Fruit fly (Drosophila melanogaster) whole organism, adult: ENCODE results near the gene CG5934.
A peak's percentile ranks its signal among the peaks of the same experiment; 100 is the strongest.

ENCODE experiments used
- CG11617 ChIP-seq: fragments of 200-800 bp; sonication (Bioruptor generic); optimal IDR thresholded peaks from 2 replicates; lab custom pipeline; 2017; ENCODE audit warnings: mild to moderate bottlenecking, missing biosample characterization, missing genetic modification reagents, missing genetic modification characterization
- CG12768 ChIP-seq: fragments of 200-800 bp; sonication (Bioruptor generic); optimal IDR thresholded peaks from 2 replicates; lab custom pipeline; 2017; ENCODE audit warnings: missing biosample characterization, missing genetic modification characterization, mild to moderate bottlenecking, moderate library complexity, missing genetic modification reagents
- CG14711 ChIP-seq: fragments of 200-800 bp; sonication (Bioruptor generic); optimal IDR thresholded peaks from 2 replicates; lab custom pipeline; 2018; ENCODE audit warnings: missing biosample characterization, mild to moderate bottlenecking, missing genetic modification characterization, moderate library complexity
- CG1620 ChIP-seq: fragments of 200-800 bp; sonication (Bioruptor generic); optimal IDR thresholded peaks from 2 replicates; lab custom pipeline; 2016; ENCODE audit warnings: missing biosample characterization, missing genetic modification characterization
- CG33017 ChIP-seq: fragments of 200-800 bp; sonication (Bioruptor generic); optimal IDR thresholded peaks from 2 replicates; lab custom pipeline; 2018; ENCODE audit warnings: missing biosample characterization, mild to moderate bottlenecking, missing genetic modification characterization, moderate library complexity
- CG5204 ChIP-seq: fragments of 200-800 bp; sonication (Bioruptor generic); optimal IDR thresholded peaks from 2 replicates; lab custom pipeline; 2016; ENCODE audit warnings: missing biosample characterization, missing genetic modification characterization
- CG7045 ChIP-seq: fragments of 200-800 bp; sonication (Bioruptor generic); optimal IDR thresholded peaks from 2 replicates; lab custom pipeline; 2017; ENCODE audit warnings: missing biosample characterization, mild to moderate bottlenecking, missing genetic modification characterization
- CG7101 ChIP-seq: fragments of 200-800 bp; sonication (Bioruptor generic); optimal IDR thresholded peaks from 2 replicates; lab custom pipeline; 2018; ENCODE audit warnings: missing biosample characterization, mild to moderate bottlenecking, missing genetic modification characterization, moderate library complexity
- Clk ChIP-seq: fragments of 200-800 bp; sonication (Bioruptor generic); optimal IDR thresholded peaks from 2 replicates; lab custom pipeline; 2017; ENCODE audit warnings: missing biosample characterization, missing genetic modification characterization
- Crg-1 ChIP-seq: fragments of 200-800 bp; sonication (Bioruptor generic); optimal IDR thresholded peaks from 2 replicates; lab custom pipeline; 2016; ENCODE audit warnings: missing biosample characterization, missing genetic modification characterization
- Hr96 ChIP-seq: fragments of 200-800 bp; sonication (Bioruptor generic); optimal IDR thresholded peaks from 2 replicates; lab custom pipeline; 2016; ENCODE audit warnings: missing biosample characterization, missing genetic modification characterization
- Mnt ChIP-seq: fragments of 200-800 bp; sonication (Bioruptor generic); optimal IDR thresholded peaks from 2 replicates; lab custom pipeline; 2016; ENCODE audit warnings: missing biosample characterization, mild to moderate bottlenecking, missing genetic modification characterization
- bab1 ChIP-seq: fragments of 200-800 bp; sonication (Bioruptor generic); optimal IDR thresholded peaks from 3 replicates; lab custom pipeline; 2019; ENCODE audit warnings: missing biosample characterization, mild to moderate bottlenecking, missing genetic modification characterization, moderate library complexity
- cic ChIP-seq: fragments of 200-800 bp; sonication (Bioruptor generic); optimal IDR thresholded peaks from 2 replicates; lab custom pipeline; 2017; ENCODE audit warnings: missing biosample characterization, mild to moderate bottlenecking, missing genetic modification characterization, moderate library complexity
- cnc ChIP-seq, 2 experiments: fragments of >200 bp; optimal IDR thresholded peaks; 2 replicates each; lab custom pipeline; 2017
- kay ChIP-seq: fragments of 200-800 bp; sonication (Bioruptor generic); peaks from one replicate; lab custom pipeline; 2016; ENCODE audit warnings: missing biosample characterization, missing genetic modification characterization, borderline replicate concordance
- ovo ChIP-seq: fragments of 200-800 bp; sonication (Bioruptor generic); optimal IDR thresholded peaks from 2 replicates; lab custom pipeline; 2016; ENCODE audit warnings: missing biosample characterization, missing genetic modification characterization
- pad ChIP-seq: fragments of 200-800 bp; sonication (Bioruptor generic); optimal IDR thresholded peaks from 3 replicates; lab custom pipeline; 2017; ENCODE audit warnings: missing biosample characterization, missing genetic modification characterization, mild to moderate bottlenecking, moderate library complexity, missing genetic modification reagents
- tj ChIP-seq: fragments of 200-800 bp; sonication (Bioruptor generic); optimal IDR thresholded peaks from 3 replicates; lab custom pipeline; 2017; ENCODE audit warnings: missing biosample characterization, mild to moderate bottlenecking, missing genetic modification characterization, moderate library complexity
- toe ChIP-seq: fragments of 200-800 bp; sonication (Bioruptor generic); optimal IDR thresholded peaks from 2 replicates; lab custom pipeline; 2016; ENCODE audit warnings: missing biosample characterization, missing genetic modification characterization

Gene CG5934

DNA sequence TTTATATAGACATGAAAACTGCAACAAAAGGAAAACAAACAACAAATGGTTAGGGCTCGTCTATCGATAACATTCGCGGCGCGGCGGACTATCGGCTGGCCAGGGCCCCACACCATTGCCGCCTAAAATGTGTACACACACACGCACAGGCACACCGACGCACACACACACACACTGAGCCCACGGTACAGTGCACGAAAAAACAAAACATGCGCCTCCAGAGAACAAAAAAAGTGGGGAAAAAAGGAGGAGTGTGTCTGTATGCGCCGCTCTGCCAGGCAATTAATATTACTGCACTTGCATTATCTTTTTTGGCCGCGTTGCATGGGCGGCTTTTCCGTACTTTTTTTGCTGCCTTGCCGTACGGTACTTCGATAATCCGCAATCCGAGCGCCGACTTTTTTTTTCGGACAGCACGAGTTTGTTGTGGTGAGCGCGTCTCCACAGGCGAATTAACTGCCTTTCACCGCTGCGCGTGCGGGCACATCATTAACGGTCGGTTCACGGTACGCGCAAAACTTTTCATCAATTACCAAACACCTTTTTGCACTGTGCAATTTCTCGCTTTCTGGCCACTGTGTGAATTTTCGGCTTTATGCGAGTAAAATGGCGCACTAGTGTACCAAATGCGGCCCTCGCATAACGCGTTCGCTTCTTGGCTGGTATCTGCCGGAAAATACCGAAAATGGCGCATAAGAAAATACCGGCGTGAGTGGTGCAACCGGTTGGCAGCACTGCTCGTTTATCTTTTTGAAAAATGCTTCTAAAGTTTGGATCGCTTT, 9.9 kb upstream of the CG5934 start, which contains the start of gene woc:
TSS of gene woc (minus strand) at position 622 of the 782 bp plus-strand sequence.
- peak; percentile 63 for TF ChIP-seq tj (GFP tag; lab: Kevin White, UChicago)
- peak; percentile 74 for TF ChIP-seq ovo
- peak; percentile 68 for TF ChIP-seq Mnt (GFP tag; lab: Kevin White, UChicago)
- TF ChIP-seq bab1: peak; percentile 29
- peak; percentile 79 for TF ChIP-seq CG11617 (GFP tag; lab: Kevin White, UChicago)
- no peak for TF ChIP-seq cnc (optimal IDR thresholded peaks at IDR 0.05; lab: Kevin White, UChicago)
- TF ChIP-seq CG5204: no peak
- TF ChIP-seq kay (GFP tag; lab: Kevin White, UChicago): no peak
- no peak for TF ChIP-seq toe (GFP tag; lab: Kevin White, UChicago)
- peak; percentile 66 for TF ChIP-seq CG12768
- TF ChIP-seq pad (GFP tag; lab: Kevin White, UChicago): peak; percentile 58
- peak; percentile 2 for TF ChIP-seq CG14711 (tag; lab: Kevin White, UChicago)
- peak; percentile 39 for TF ChIP-seq cic
- no peak for TF ChIP-seq Clk (GFP tag; lab: Kevin White, UChicago)
- peak; percentile 55 for TF ChIP-seq CG7045
- no peak for TF ChIP-seq CG1620
- TF ChIP-seq Crg-1 (GFP tag; lab: Kevin White, UChicago): no peak
- TF ChIP-seq CG7101 (tag; lab: Kevin White, UChicago): peak; percentile 39
- peak; percentile 56 for TF ChIP-seq CG33017 (tag; lab: Kevin White, UChicago)
- TF ChIP-seq Hr96: peak; percentile 79

DNA sequence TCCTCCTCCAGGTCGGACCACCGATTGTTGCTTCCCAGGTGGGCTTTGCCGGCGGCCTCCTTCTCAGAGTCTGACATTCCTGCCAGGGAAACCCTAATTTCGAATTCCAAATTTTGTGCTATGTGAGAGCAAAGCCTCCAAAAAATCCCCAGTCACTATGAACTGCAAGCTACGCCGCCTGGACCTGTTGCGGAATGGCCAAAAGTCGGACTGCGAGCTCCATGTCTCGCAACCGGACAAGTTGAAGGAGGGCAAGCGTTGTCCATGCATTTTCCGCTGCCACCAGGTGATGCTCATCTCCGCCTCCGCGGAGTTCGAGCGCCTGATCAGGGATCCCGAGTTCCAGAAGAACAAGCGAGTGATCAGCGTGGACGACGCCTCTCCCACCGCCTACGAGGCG, 8.2 kb upstream of the CG5934 start, which contains the start of the genes CG14262 and CG14260:
TSS of gene CG14262 (minus strand) at position 101 of the 400 bp plus-strand sequence.
TSS of gene CG14260 (plus strand) at position 128 of the 400 bp plus-strand sequence.
- TF ChIP-seq kay (GFP tag; lab: Kevin White, UChicago) (no peak), cic (no peak), ovo (no peak), cnc (optimal IDR thresholded peaks at IDR 0.05; lab: Kevin White, UChicago) (no peak), Mnt (GFP tag; lab: Kevin White, UChicago) (no peak), CG1620 (no peak), bab1 (no peak), CG11617 (GFP tag; lab: Kevin White, UChicago) (no peak), CG33017 (tag; lab: Kevin White, UChicago) (no peak), CG7045 (no peak)

DNA sequence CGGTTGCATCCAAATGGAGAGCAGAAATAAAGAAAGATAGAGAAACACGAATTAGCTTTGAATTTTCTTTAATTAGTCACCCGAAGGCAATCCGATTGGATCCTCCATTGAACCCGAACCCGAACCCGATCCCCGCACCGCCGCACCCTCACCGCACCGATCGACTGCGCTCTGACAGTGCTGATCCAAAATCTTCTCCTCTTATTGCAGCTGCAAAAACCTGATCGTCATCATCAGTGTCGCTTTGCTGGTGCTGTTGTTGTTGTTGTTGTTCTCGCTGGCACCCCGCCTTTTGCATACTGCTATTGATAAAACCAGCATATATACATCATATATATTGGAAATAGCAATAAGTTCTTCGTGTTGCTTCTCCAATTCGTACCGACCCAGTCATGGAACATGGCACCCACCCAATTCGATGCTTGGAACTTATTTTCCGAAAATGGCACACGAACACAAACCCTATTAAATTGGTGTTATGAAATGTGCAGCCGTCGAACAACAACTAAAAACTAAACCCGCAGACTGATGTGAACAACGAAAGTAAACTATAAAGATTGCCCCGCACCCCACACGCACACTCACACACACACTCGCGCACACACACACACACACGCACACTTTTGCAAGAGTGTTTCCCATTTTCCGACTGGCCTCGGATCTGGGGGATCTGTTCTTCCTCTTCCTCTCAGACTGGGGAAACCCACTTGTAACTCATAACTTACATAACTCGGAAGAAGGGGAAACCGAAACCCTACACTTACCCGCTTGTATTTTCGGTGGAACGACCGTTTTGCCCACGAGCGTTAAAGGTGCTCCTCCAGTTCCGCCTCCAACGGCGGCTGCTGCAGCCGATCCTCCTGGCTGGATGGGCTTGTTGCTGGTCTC, 2.9 kb upstream of the CG5934 start:
- TF ChIP-seq pad (GFP tag; lab: Kevin White, UChicago) (peak; percentile 7), CG5204 (no peak), Clk (GFP tag; lab: Kevin White, UChicago) (no peak), cnc (optimal IDR thresholded peaks at IDR 0.05; lab: Kevin White, UChicago) (peak in 1 of 2 experiments; percentile 36), bab1 (no peak), CG14711 (tag; lab: Kevin White, UChicago) (no peak), cic (peak; percentile 13), Mnt (GFP tag; lab: Kevin White, UChicago) (no peak), CG7045 (no peak), Crg-1 (GFP tag; lab: Kevin White, UChicago) (no peak), toe (GFP tag; lab: Kevin White, UChicago) (no peak), CG1620 (no peak), CG12768 (no peak), tj (GFP tag; lab: Kevin White, UChicago) (peak; percentile 38), Hr96 (no peak)

DNA sequence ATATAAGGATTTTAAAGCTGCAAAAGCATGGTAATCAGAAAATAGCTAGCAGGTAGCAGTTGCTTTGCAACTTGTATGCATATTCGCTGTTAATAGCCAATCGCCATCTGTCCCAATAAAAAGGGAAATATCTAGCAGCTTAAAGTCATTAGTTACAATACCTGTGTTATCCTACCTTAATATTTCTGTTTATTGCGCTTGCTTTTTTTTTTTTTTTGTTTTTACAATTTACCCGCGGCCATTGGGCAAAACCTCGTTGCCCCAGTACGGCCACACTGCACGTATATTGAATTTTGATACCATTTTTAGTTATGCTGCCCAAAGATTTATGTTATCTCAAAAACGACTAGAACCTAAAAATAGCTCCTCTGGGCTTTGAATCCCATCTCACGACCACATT, 1.3 kb upstream of the CG5934 start:
- TF ChIP-seq cnc (optimal IDR thresholded peaks at IDR 0.05; lab: Kevin White, UChicago) (no peak), Crg-1 (GFP tag; lab: Kevin White, UChicago) (no peak), CG7045 (no peak), Mnt (GFP tag; lab: Kevin White, UChicago) (no peak), CG14711 (tag; lab: Kevin White, UChicago) (no peak), cic (no peak), pad (GFP tag; lab: Kevin White, UChicago) (no peak), CG12768 (no peak), CG33017 (tag; lab: Kevin White, UChicago) (no peak), CG11617 (GFP tag; lab: Kevin White, UChicago) (no peak), Clk (GFP tag; lab: Kevin White, UChicago) (no peak), Hr96 (no peak), bab1 (no peak), toe (GFP tag; lab: Kevin White, UChicago) (no peak), CG7101 (tag; lab: Kevin White, UChicago) (no peak), CG1620 (no peak)

DNA sequence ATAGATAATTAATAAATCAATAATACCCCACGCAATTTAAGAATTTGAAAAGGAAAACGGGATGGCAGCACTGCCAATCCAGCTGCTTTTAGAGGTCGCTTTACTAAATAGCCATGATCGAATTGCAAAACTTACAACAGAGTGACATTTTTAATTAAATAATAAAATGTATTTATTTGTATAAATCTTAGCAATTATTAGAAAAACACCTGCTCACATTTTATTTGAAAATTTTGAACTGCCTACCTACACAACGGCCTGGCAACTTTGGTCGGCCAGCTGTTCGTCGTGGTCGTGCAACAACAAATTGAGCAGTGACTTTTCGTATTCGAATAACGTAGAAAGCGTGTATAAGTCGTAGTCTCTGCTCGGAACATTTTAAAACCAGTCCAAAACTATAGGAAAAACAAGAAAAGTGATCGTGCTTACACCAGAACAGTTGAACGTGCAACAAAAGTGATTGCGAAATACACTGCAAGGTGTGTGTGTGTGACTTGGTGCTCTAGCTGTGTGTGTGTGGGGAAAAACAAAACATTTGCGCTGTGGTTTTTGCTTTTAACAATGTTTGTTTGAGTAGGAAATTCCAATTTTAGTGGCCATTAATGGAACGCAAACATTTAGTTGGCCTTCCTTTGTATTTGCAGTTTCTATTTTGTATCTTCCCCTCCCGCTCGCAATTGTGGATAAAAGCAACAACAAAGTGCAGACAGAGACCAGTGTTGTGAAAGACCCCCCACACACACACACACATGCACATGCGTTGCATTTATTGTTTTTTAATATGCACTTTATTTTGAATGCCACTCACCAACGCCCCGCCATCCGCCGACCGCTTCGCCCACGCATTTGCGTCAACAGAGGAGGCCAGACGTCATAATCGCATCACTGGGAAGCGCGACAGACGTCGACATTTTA, 1.3 kb downstream of the CG5934 start, which contains the start of gene CG5938:
TSS of gene CG5938 (plus strand) at position 262 of the 915 bp plus-strand sequence.
- TF ChIP-seq CG11617 (GFP tag; lab: Kevin White, UChicago) (peak; percentile 36), Clk (GFP tag; lab: Kevin White, UChicago) (no peak), bab1 (no peak), kay (GFP tag; lab: Kevin White, UChicago) (no peak), CG1620 (no peak), toe (GFP tag; lab: Kevin White, UChicago) (peak; percentile 36), pad (GFP tag; lab: Kevin White, UChicago) (peak; percentile 64), cic (peak; percentile 78), tj (GFP tag; lab: Kevin White, UChicago) (peak; percentile 24), CG7101 (tag; lab: Kevin White, UChicago) (peak; percentile 22), CG14711 (tag; lab: Kevin White, UChicago) (peak; percentile 58), ovo (peak; percentile 20), CG5204 (no peak), Hr96 (no peak), CG33017 (tag; lab: Kevin White, UChicago) (peak; percentile 12), Mnt (GFP tag; lab: Kevin White, UChicago) (peak; percentile 40), Crg-1 (GFP tag; lab: Kevin White, UChicago) (no peak), CG12768 (peak; percentile 72), CG7045 (peak; percentile 16), cnc (optimal IDR thresholded peaks at IDR 0.05; lab: Kevin White, UChicago) (no peak)
